Worm (Caenorhabditis elegans): ENCODE results near the gene T26A5.6.

T26A5.6 gene

ce11 chrIII:6406829-6407228 is 43.7 kb downstream of the T26A5.6 start, which contains the start of gene let-756:
Gene let-756, plus strand, starts transcription at chrIII:6407129.
- no peak for TF ChIP-seq nhr-11 (tag; optimal IDR thresholded peaks at IDR 0.05)
- no peak for TF ChIP-seq ceh-9 (tag; optimal IDR thresholded peaks at IDR 0.05)
- TF ChIP-seq fos-1 (tag; optimal IDR thresholded peaks at IDR 0.05), result no peak
- no peak for TF ChIP-seq nhr-67 (tag; optimal IDR thresholded peaks at IDR 0.05)
- TF ChIP-seq lsy-12 (tag; optimal IDR thresholded peaks at IDR 0.05), result no peak
- TF ChIP-seq fkh-10 (GFP tag; optimal IDR thresholded peaks at IDR 0.05), result no peak
- no peak for TF ChIP-seq ama-1 (optimal IDR thresholded peaks at IDR 0.05)
- no peak for TF ChIP-seq sea-2 (GFP tag; optimal IDR thresholded peaks at IDR 0.05)

DNA sequence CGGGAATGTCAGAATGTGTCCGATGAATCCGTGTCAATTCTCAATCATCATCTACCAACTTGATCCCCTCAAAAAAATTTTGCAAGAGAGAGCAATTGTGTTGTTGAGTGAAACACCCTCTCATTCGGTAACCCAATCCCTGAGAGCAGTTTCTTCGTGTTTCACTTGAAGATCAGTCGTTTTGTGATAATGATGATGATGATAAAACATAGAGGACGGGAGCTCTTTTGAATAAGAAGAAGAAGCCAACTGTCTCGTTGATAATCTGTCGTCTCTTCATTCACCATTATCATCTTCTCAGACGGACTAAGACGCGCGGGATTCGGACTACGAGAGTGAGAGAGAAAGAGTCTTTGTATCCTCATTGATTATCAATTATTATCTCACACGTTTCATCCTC is 45.4 kb downstream of the T26A5.6 start:
- TF ChIP-seq nfya-1 (tag; optimal IDR thresholded peaks at IDR 0.05; ENCODE audit: insufficient read depth) (peak; percentile 37), nhr-11 (tag; optimal IDR thresholded peaks at IDR 0.05) (peak; percentile 78), fkh-2 (tag; optimal IDR thresholded peaks at IDR 0.05) (no peak), ceh-9 (tag; optimal IDR thresholded peaks at IDR 0.05) (no peak), lin-39 (tag; optimal IDR thresholded peaks at IDR 0.05) (peak; percentile 31)

- TF ChIP-seq ztf-4 (tag; optimal IDR thresholded peaks at IDR 0.05), result no peak
- TF ChIP-seq nhr-237 (tag; optimal IDR thresholded peaks at IDR 0.05), result no peak
- TF ChIP-seq elt-2 (tag; optimal IDR thresholded peaks at IDR 0.05), result no peak
- no peak for TF ChIP-seq daf-12 (tag; optimal IDR thresholded peaks at IDR 0.05)
- no peak for TF ChIP-seq nhr-11 (tag; optimal IDR thresholded peaks at IDR 0.05)
- TF ChIP-seq fos-1 (tag; optimal IDR thresholded peaks at IDR 0.05), result no peak
- TF ChIP-seq nhr-12 (tag; optimal IDR thresholded peaks at IDR 0.05), result no peak
- TF ChIP-seq ceh-16 (tag; optimal IDR thresholded peaks at IDR 0.05), result no peak
- TF ChIP-seq mdl-1 (tag; optimal IDR thresholded peaks at IDR 0.05), result no peak
- TF ChIP-seq unc-39 (tag; optimal IDR thresholded peaks at IDR 0.05), result no peak
- no peak for TF ChIP-seq ceh-9 (tag; optimal IDR thresholded peaks at IDR 0.05)
Measured at ce11 chrIII:6402810-6403209, 47.7 kb downstream of the T26A5.6 start.

ce11 chrIII:6402346-6402745 is 48.1 kb downstream of the T26A5.6 start:
- TF ChIP-seq ama-1 (optimal IDR thresholded peaks at IDR 0.05), result no peak
- no peak for TF ChIP-seq fkh-2 (tag; optimal IDR thresholded peaks at IDR 0.05)
- peak; percentile 56 for TF ChIP-seq lin-39 (tag; optimal IDR thresholded peaks at IDR 0.05)
- TF ChIP-seq nfya-1 (tag; optimal IDR thresholded peaks at IDR 0.05; ENCODE audit: insufficient read depth), result peak; percentile 23
- TF ChIP-seq nhr-11 (tag; optimal IDR thresholded peaks at IDR 0.05), result peak; percentile 65

DNA sequence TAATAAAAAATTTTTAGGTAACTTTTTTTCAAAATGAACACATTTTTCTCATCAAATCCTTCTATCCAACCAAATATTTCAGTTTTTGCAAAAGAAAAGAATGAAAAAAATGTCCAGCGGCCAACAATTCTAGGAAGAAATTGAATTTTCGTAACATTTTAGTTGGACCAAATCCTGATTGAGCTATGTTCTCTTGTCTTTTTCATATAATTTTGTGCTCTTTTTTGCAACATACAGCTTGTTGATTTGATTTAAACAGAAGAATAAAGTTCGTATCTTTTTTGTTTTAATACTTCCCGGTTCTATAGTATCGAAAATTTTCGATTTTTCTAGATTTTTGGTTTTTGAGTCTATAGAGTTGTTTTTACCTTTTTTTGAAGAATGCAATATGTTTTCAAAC is 51.1 kb downstream of the T26A5.6 start:
- TF ChIP-seq lin-39 (tag; optimal IDR thresholded peaks at IDR 0.05), result no peak
- peak; percentile 59 for TF ChIP-seq fkh-10 (GFP tag; optimal IDR thresholded peaks at IDR 0.05)
- no peak for TF ChIP-seq ceh-9 (tag; optimal IDR thresholded peaks at IDR 0.05)
- TF ChIP-seq mml-1 (tag; optimal IDR thresholded peaks at IDR 0.05), result no peak
- no peak for TF ChIP-seq lsy-12 (tag; optimal IDR thresholded peaks at IDR 0.05)
